Fruit fly (Drosophila melanogaster) whole organism: Measurements from ENCODE around the gene PolA2.
A peak's percentile ranks its signal among the peaks of the same experiment; 100 is the strongest.

ENCODE experiments used
- CG8478 ChIP-seq: fragments of >200 bp; optimal IDR thresholded peaks from 2 replicates; lab custom pipeline; 2018; ENCODE audit warnings: inconsistent platforms
- Dll ChIP-seq: fragments of >200 bp; optimal IDR thresholded peaks from 2 replicates; lab custom pipeline; 2017
- EcR ChIP-seq, 2 experiments: fragments of >200 bp; optimal IDR thresholded peaks; 2 replicates each; lab custom pipeline; 2017; ENCODE audit warnings: missing biosample characterization in 2 of 2, missing genetic modification characterization in 2 of 2, missing genetic modification reagents in 2 of 2
- pan ChIP-seq: fragments of >200 bp; optimal IDR thresholded peaks from 2 replicates; lab custom pipeline; 2017
- psq ChIP-seq: fragments of >200 bp; optimal IDR thresholded peaks from 2 replicates; lab custom pipeline; 2017
- usp ChIP-seq: fragments of >200 bp; optimal IDR thresholded peaks from 2 replicates; lab custom pipeline; 2017; ENCODE audit warnings: missing biosample characterization, missing genetic modification characterization, mixed read lengths

Gene PolA2

dm6 chr3R:27250907-27251306 lies 11.9 kb downstream of the PolA2 start, which contains the start of the genes TTLL6B and TfIIA-L:
Gene TTLL6B (minus strand): TSS chr3R:27251007.
Gene TfIIA-L (plus strand): TSS chr3R:27251112.
- TF ChIP-seq CG8478 (no peak), Dll (lab: Kevin White, UChicago) (no peak), EcR (GFP tag; optimal IDR thresholded peaks at IDR 0.05; lab: Kevin White, UChicago) (no peak), usp (GFP tag; lab: Kevin White, UChicago) (no peak), pan (lab: Kevin White, UChicago) (no peak), psq (lab: Kevin White, UChicago) (no peak)

dm6 chr3R:27253136-27253920 lies 14.4 kb downstream of the PolA2 start, which contains the start of gene pll:
Gene pll (minus strand): TSS chr3R:27253182.
- no peak for TF ChIP-seq pan (lab: Kevin White, UChicago)
- no peak for TF ChIP-seq usp (GFP tag; lab: Kevin White, UChicago)
- TF ChIP-seq EcR (GFP tag; optimal IDR thresholded peaks at IDR 0.05; lab: Kevin White, UChicago): no peak
- TF ChIP-seq Dll (lab: Kevin White, UChicago): no peak
- no peak for TF ChIP-seq CG8478
- no peak for TF ChIP-seq psq (lab: Kevin White, UChicago)

dm6 chr3R:27253921-27254376 lies 15.0 kb downstream of the PolA2 start:
- TF ChIP-seq EcR (GFP tag; optimal IDR thresholded peaks at IDR 0.05; lab: Kevin White, UChicago) (no peak), pan (lab: Kevin White, UChicago) (no peak), usp (GFP tag; lab: Kevin White, UChicago) (no peak), CG8478 (no peak)

- TF ChIP-seq psq (lab: Kevin White, UChicago): no peak
- TF ChIP-seq usp (GFP tag; lab: Kevin White, UChicago): no peak
- no peak for TF ChIP-seq CG8478
- TF ChIP-seq Dll (lab: Kevin White, UChicago): peak; percentile 6
These were observed 24.7 kb downstream of the PolA2 start, which contains the start of gene woc for dm6 chr3R:27263434-27264215. Gene woc (minus strand): TSS chr3R:27264055.

dm6 chr3R:27265330-27265729 lies 26.4 kb downstream of the PolA2 start, which contains the start of the genes CG14262 and CG14260:
Gene CG14262 (minus strand): TSS chr3R:27265430.
Gene CG14260 (plus strand): TSS chr3R:27265457.
- TF ChIP-seq usp (GFP tag; lab: Kevin White, UChicago) (no peak), pan (lab: Kevin White, UChicago) (no peak), psq (lab: Kevin White, UChicago) (no peak), Dll (lab: Kevin White, UChicago) (no peak), EcR (GFP tag; optimal IDR thresholded peaks at IDR 0.05; lab: Kevin White, UChicago) (no peak), CG8478 (no peak)

- TF ChIP-seq usp (GFP tag; lab: Kevin White, UChicago): no peak
- TF ChIP-seq Dll (lab: Kevin White, UChicago): no peak
- TF ChIP-seq psq (lab: Kevin White, UChicago): no peak
These were observed 31.7 kb downstream of the PolA2 start for dm6 chr3R:27270379-27271266.

- no peak for TF ChIP-seq CG8478
- no peak for TF ChIP-seq EcR (GFP tag; optimal IDR thresholded peaks at IDR 0.05; lab: Kevin White, UChicago)
- TF ChIP-seq pan (lab: Kevin White, UChicago): no peak
- no peak for TF ChIP-seq usp (GFP tag; lab: Kevin White, UChicago)
- TF ChIP-seq psq (lab: Kevin White, UChicago): no peak
- TF ChIP-seq Dll (lab: Kevin White, UChicago): no peak
These were observed 33.3 kb downstream of the PolA2 start for dm6 chr3R:27272233-27272632.

dm6 chr3R:27273118-27274062 lies 34.4 kb downstream of the PolA2 start, which contains the start of gene CG5934:
Gene CG5934 (plus strand): TSS chr3R:27273705.
- TF ChIP-seq EcR (GFP tag; optimal IDR thresholded peaks at IDR 0.05; lab: Kevin White, UChicago) (no peak), CG8478 (no peak), psq (lab: Kevin White, UChicago) (no peak), usp (GFP tag; lab: Kevin White, UChicago) (no peak), pan (lab: Kevin White, UChicago) (no peak)

dm6 chr3R:27274533-27275447 lies 35.8 kb downstream of the PolA2 start, which contains the start of gene CG5938:
Gene CG5938 (plus strand): TSS chr3R:27274794.
- no peak for TF ChIP-seq CG8478
- TF ChIP-seq psq (lab: Kevin White, UChicago): no peak
- TF ChIP-seq usp (GFP tag; lab: Kevin White, UChicago): no peak
- TF ChIP-seq EcR (GFP tag; optimal IDR thresholded peaks at IDR 0.05; lab: Kevin White, UChicago): no peak
- TF ChIP-seq pan (lab: Kevin White, UChicago): no peak
- TF ChIP-seq Dll (lab: Kevin White, UChicago): no peak
